Fruit fly (Drosophila melanogaster): ENCODE results near the gene CtsF.

The CtsF gene

DNA sequence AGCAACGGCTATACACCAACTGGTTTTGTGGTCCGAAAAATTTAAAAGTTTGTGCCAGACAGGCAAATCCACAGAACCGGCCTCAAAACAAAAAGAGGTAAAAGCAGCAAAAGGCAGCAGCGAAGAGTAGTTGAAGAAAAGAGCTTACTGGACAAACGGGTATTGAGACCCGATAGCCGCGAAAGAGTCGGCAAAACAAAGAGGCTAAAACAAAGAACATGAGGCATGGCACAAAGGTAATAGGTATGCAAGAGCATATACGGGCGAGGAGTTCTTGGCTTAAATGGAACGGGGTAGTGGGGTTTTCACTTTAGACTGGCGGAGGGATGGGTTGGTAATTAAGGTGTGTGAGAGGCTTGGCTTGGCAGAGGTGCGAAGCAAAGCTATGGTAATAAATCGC, 29.5 kb upstream of the CtsF start:
- no peak for TF ChIP-seq CG9705 (GFP tag; optimal IDR thresholded peaks at IDR 0.05)
- no peak for TF ChIP-seq dsf (GFP tag; optimal IDR thresholded peaks at IDR 0.05; ENCODE audit: borderline replicate concordance)
- TF ChIP-seq tai (GFP tag; optimal IDR thresholded peaks at IDR 0.05), result no peak
- peak in 1 of 2 experiments; percentile 56 for TF ChIP-seq foxo (GFP tag; optimal IDR thresholded peaks at IDR 0.05)
- peak; percentile 55 to 64 for TF ChIP-seq dl (GFP tag; optimal IDR thresholded peaks at IDR 0.05; ENCODE audit: insufficient read depth in 1 of 2, partially characterized antibody in 2 of 2)
- TF ChIP-seq Dif (GFP tag; optimal IDR thresholded peaks at IDR 0.05; ENCODE audit: partially characterized antibody), result peak; percentile 80
- TF ChIP-seq Sp1 (GFP tag; optimal IDR thresholded peaks at IDR 0.05), result peak; percentile 38
- no peak for TF ChIP-seq GATAd (GFP tag; optimal IDR thresholded peaks at IDR 0.05)
- no peak for TF ChIP-seq Dfd (GFP tag; optimal IDR thresholded peaks at IDR 0.05)
- no peak for TF ChIP-seq Hr78 (GFP tag; optimal IDR thresholded peaks at IDR 0.05)
- no peak for TF ChIP-seq pan (optimal IDR thresholded peaks at IDR 0.05)
- peak; percentile 29 for TF ChIP-seq HLH106 (tag; optimal IDR thresholded peaks at IDR 0.05)
- peak; percentile 56 for TF ChIP-seq h (GFP tag; optimal IDR thresholded peaks at IDR 0.05)
- TF ChIP-seq ey (GFP tag; optimal IDR thresholded peaks at IDR 0.05), result peak; percentile 53
- TF ChIP-seq CrebA (GFP tag; optimal IDR thresholded peaks at IDR 0.05; ENCODE audit: borderline replicate concordance), result peak; percentile 81
- no peak for TF ChIP-seq sv (GFP tag; optimal IDR thresholded peaks at IDR 0.05)
- TF ChIP-seq lola (GFP tag; optimal IDR thresholded peaks at IDR 0.05), result no peak
- TF ChIP-seq N (GFP tag; optimal IDR thresholded peaks at IDR 0.05), result no peak
- TF ChIP-seq OdsH (GFP tag; optimal IDR thresholded peaks at IDR 0.05), result peak; percentile 29
- TF ChIP-seq Mio (GFP tag; optimal IDR thresholded peaks at IDR 0.05), result peak; percentile 1
- no peak for TF ChIP-seq dmrt93B (GFP tag; optimal IDR thresholded peaks at IDR 0.05)
- no peak for TF ChIP-seq brk (GFP tag; optimal IDR thresholded peaks at IDR 0.05)
- peak; percentile 12 for TF ChIP-seq br (GFP tag; optimal IDR thresholded peaks at IDR 0.05)
- TF ChIP-seq sage (GFP tag; optimal IDR thresholded peaks at IDR 0.05), result peak; percentile 53
- TF ChIP-seq Myc (optimal IDR thresholded peaks at IDR 0.05), result no peak
- TF ChIP-seq Hnf4 (GFP tag; optimal IDR thresholded peaks at IDR 0.05), result peak; percentile 57
- peak; percentile 74 for TF ChIP-seq woc (GFP tag; optimal IDR thresholded peaks at IDR 0.05)
- TF ChIP-seq Vsx2 (GFP tag; optimal IDR thresholded peaks at IDR 0.05; ENCODE audit: partially characterized antibody), result peak; percentile 89
- no peak for TF ChIP-seq jim (GFP tag; optimal IDR thresholded peaks at IDR 0.05)
- peak; percentile 37 for TF ChIP-seq rgr (GFP tag; optimal IDR thresholded peaks at IDR 0.05)
- no peak for TF ChIP-seq Jra (GFP tag; optimal IDR thresholded peaks at IDR 0.05)
- peak; percentile 2 for TF ChIP-seq Hr83 (GFP tag; optimal IDR thresholded peaks at IDR 0.05; ENCODE audit: poor library complexity, severe bottlenecking)
- no peak for TF ChIP-seq CG32264 (GFP tag; optimal IDR thresholded peaks at IDR 0.05)
- peak; percentile 47 for TF ChIP-seq fru (GFP tag; optimal IDR thresholded peaks at IDR 0.05)
- TF ChIP-seq psq (GFP tag; optimal IDR thresholded peaks at IDR 0.05), result peak; percentile 98
- TF ChIP-seq usp (GFP tag; optimal IDR thresholded peaks at IDR 0.05), result no peak
- TF ChIP-seq Rel (GFP tag; optimal IDR thresholded peaks at IDR 0.05), result no peak
- TF ChIP-seq Rel (tag; optimal IDR thresholded peaks at IDR 0.05), result peak; percentile 43
- no peak for TF ChIP-seq Abd-B (GFP tag; optimal IDR thresholded peaks at IDR 0.05)

DNA sequence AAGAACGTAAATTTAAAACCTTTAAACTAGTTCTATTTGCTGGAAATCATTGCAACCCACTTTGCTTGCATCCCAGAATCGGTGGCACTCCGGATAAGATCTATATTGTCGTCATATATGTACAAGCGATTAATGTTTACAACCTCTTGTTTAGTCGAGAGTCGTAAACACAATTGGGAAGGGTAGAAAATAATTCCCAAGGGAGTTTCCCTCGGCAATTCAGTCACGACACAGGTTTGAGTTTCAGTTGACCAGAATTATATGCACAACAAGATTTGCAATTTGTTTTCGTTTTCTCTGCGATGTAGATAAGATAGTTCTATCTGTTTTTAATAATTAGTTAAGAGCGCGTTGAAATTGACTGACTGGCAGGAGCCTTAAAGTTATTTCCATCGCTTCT, 28.8 kb upstream of the CtsF start:
- no peak for TF ChIP-seq woc (GFP tag; optimal IDR thresholded peaks at IDR 0.05)
- TF ChIP-seq Rel (GFP tag; optimal IDR thresholded peaks at IDR 0.05), result no peak
- peak; percentile 66 for TF ChIP-seq Rel (tag; optimal IDR thresholded peaks at IDR 0.05)
- TF ChIP-seq CG32264 (GFP tag; optimal IDR thresholded peaks at IDR 0.05), result no peak
- TF ChIP-seq Abd-B (GFP tag; optimal IDR thresholded peaks at IDR 0.05), result no peak

DNA sequence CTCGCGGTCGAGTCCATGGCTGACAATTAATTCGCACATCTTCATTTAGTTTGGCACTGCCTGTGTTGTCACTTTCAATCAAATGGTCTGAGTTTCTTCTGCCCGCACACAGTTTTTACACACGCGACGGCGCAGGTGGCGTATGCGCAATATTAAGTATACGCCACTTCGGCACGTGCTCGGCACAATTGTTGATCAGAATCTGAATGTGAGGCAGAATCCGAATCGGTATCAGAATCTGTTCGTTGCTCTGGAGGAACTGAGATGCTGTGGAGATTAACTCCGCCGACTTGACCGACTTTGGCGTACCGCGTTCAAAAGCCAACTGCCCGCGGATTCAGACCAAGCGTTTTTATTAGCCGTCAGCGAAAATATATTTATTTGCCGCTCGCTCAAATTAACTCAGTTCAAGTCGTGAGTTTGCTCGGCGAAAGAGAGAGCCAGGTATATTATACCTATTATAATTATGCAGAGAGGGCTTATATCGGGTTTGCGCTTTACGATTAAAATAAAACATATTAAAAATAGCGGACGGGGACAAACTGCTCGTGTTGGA, 28.1 kb upstream of the CtsF start:
- TF ChIP-seq jim (GFP tag; optimal IDR thresholded peaks at IDR 0.05), result no peak
- no peak for TF ChIP-seq pan (optimal IDR thresholded peaks at IDR 0.05)
- no peak for TF ChIP-seq CG32264 (GFP tag; optimal IDR thresholded peaks at IDR 0.05)
- no peak for TF ChIP-seq CG9705 (GFP tag; optimal IDR thresholded peaks at IDR 0.05)
- no peak for TF ChIP-seq usp (GFP tag; optimal IDR thresholded peaks at IDR 0.05)
- no peak for TF ChIP-seq Hnf4 (GFP tag; optimal IDR thresholded peaks at IDR 0.05)
- peak; percentile 22 for TF ChIP-seq h (GFP tag; optimal IDR thresholded peaks at IDR 0.05)

Data from whole organism, wandering third instar larva.